Fruit fly (Drosophila melanogaster) whole organism, wandering third instar larva: ENCODE data around the gene CG14321.

ENCODE experiments used
- HLH106 ChIP-seq: fragments of 200-800 bp; optimal IDR thresholded peaks from 3 replicates; lab custom pipeline; 2019; ENCODE audit warnings: missing biosample characterization, mild to moderate bottlenecking, missing genetic modification characterization, moderate library complexity
- Vsx2 ChIP-seq: fragments of 200-300, 225-300 bp; sonication (Bioruptor generic); optimal IDR thresholded peaks from 2 replicates; lab custom pipeline; 2018; ENCODE audit warnings: missing biosample characterization, missing genetic modification characterization; ENCODE audit not compliant: partially characterized antibody
- usp ChIP-seq: fragments of >200 bp; optimal IDR thresholded peaks from 2 replicates; lab custom pipeline; 2017; ENCODE audit warnings: missing biosample characterization, missing genetic modification characterization

dm6 chr3R:17725558-17725957, 7.8 kb upstream of the CG14321 start, which contains the start of gene Lgr1:
- TF ChIP-seq Vsx2: no peak
- no peak for TF ChIP-seq HLH106 (tag; lab: Kevin White, UChicago)
- no peak for TF ChIP-seq usp (GFP tag; lab: Kevin White, UChicago)
